Worm (Caenorhabditis elegans): Measurements from ENCODE around the gene valv-1.
A peak's percentile ranks its signal among the peaks of the same experiment; 100 is the strongest.

The valv-1 gene

ce11 chrIV:7397507-7397906 is 47.6 kb downstream of the valv-1 start:
- TF ChIP-seq ceh-83 (GFP tag; optimal IDR thresholded peaks at IDR 0.05) (no peak), cnd-1 (tag; optimal IDR thresholded peaks at IDR 0.05) (peak; percentile 18)

Data from whole organism, mixed stage, embryonic.